Worm (Caenorhabditis elegans) whole organism, L4 larva: ENCODE data around the gene ilys-4.
A peak's percentile ranks its signal among the peaks of the same experiment; 100 is the strongest.

Experiments
- F49E8.2 ChIP-seq: sonication (generic microtip); optimal IDR thresholded peaks from 2 replicates; lab custom pipeline; 2016; ENCODE audit warnings: missing compliant biosample characterization, mild to moderate bottlenecking, missing genetic modification characterization, borderline replicate concordance
- T20F7.1 ChIP-seq: fragments of 200-800 bp; sonication (Bioruptor generic); optimal IDR thresholded peaks from 2 replicates; lab custom pipeline; 2018; ENCODE audit warnings: mild to moderate bottlenecking, missing genetic modification characterization, missing compliant biosample characterization
- aha-1 ChIP-seq: fragments of 150-350 bp; peaks from one replicate; lab custom pipeline; 2014; ENCODE audit warnings: missing biosample characterization, missing genetic modification characterization
- aly-2 ChIP-seq: sonication (generic microtip); optimal IDR thresholded peaks from 2 replicates; lab custom pipeline; 2018; ENCODE audit warnings: missing biosample characterization, missing genetic modification characterization
- attf-4 ChIP-seq: sonication (generic microtip); optimal IDR thresholded peaks from 3 replicates; lab custom pipeline; 2017; ENCODE audit warnings: missing biosample characterization, missing genetic modification characterization
- ceh-28 ChIP-seq: fragments of 150-350 bp; optimal IDR thresholded peaks from 2 replicates; lab custom pipeline; 2014; ENCODE audit warnings: missing biosample characterization, missing genetic modification reagents, missing genetic modification characterization
- ceh-44 ChIP-seq: fragments of 200-800 bp; sonication (Bioruptor generic); IDR thresholded peaks from 2 replicates; pipeline ENCODE4 v1.3.6; 2022; ENCODE audit warnings: missing genetic modification reagents, missing genetic modification characterization, missing compliant biosample characterization
- ceh-82 ChIP-seq: sonication (generic microtip); optimal IDR thresholded peaks from 2 replicates; lab custom pipeline; 2017; ENCODE audit warnings: missing biosample characterization, missing genetic modification characterization
- daf-19 ChIP-seq: fragments of 200-800 bp; sonication (Bioruptor generic); conservative IDR thresholded peaks from 2 replicates; pipeline ENCODE4 v1.3.6; 2022; ENCODE audit warnings: missing genetic modification characterization, missing compliant biosample characterization
- dmd-8 ChIP-seq: fragments of 200-800 bp; sonication (Bioruptor generic); IDR thresholded peaks from 2 replicates; pipeline ENCODE4 v1.3.6; 2022; ENCODE audit warnings: missing genetic modification characterization, missing compliant biosample characterization
- dve-1 ChIP-seq: sonication (generic microtip); optimal IDR thresholded peaks from 2 replicates; lab custom pipeline; 2017; ENCODE audit warnings: antibody characterized with exemption, mild to moderate bottlenecking, missing genetic modification characterization, missing compliant biosample characterization; ENCODE audit not compliant: insufficient read depth
- fos-1 ChIP-seq: fragments of 150-350 bp; optimal IDR thresholded peaks from 2 replicates; lab custom pipeline; 2014; ENCODE audit warnings: missing biosample characterization, missing genetic modification characterization
- hlh-11 ChIP-seq: fragments of 200-800 bp; sonication (Bioruptor generic); optimal IDR thresholded peaks from 2 replicates; lab custom pipeline; 2018; ENCODE audit warnings: mild to moderate bottlenecking, missing genetic modification characterization, missing compliant biosample characterization
- hlh-30 ChIP-seq: sonication (generic microtip); optimal IDR thresholded peaks from 2 replicates; lab custom pipeline; 2017; ENCODE audit warnings: antibody characterized with exemption, mild to moderate bottlenecking, missing genetic modification characterization, missing compliant biosample characterization; ENCODE audit not compliant: insufficient read depth
- hmg-1.1 ChIP-seq: fragments of 200-800 bp; sonication (Bioruptor generic); IDR thresholded peaks from 2 replicates; pipeline ENCODE4 v1.3.6; 2022; ENCODE audit warnings: missing genetic modification reagents, missing genetic modification characterization, missing compliant biosample characterization
- lin-1 ChIP-seq: fragments of 200-800 bp; sonication (Bioruptor generic); IDR thresholded peaks from 2 replicates; pipeline ENCODE4 v1.3.6; 2022; ENCODE audit warnings: missing genetic modification reagents, missing genetic modification characterization, missing compliant biosample characterization
- mep-1 ChIP-seq: fragments of 150-350 bp; sonication (generic microtip); optimal IDR thresholded peaks from 3 replicates; lab custom pipeline; 2014; ENCODE audit warnings: missing biosample characterization, missing genetic modification characterization
- mes-2 ChIP-seq: sonication (generic microtip); optimal IDR thresholded peaks from 2 replicates; lab custom pipeline; 2016; ENCODE audit warnings: missing genotype, mild to moderate bottlenecking, missing genetic modification characterization, missing compliant biosample characterization; ENCODE audit not compliant: poor library complexity, severe bottlenecking
- mxl-3 ChIP-seq: fragments of 200-800 bp; sonication (Bioruptor generic); optimal IDR thresholded peaks from 2 replicates; lab custom pipeline; 2018; ENCODE audit warnings: mild to moderate bottlenecking, missing genetic modification characterization, missing compliant biosample characterization
- nhr-11 ChIP-seq: fragments of 150-350 bp; optimal IDR thresholded peaks from 2 replicates; lab custom pipeline; 2014; ENCODE audit warnings: missing biosample characterization, missing genetic modification characterization
- nhr-42 ChIP-seq: fragments of 200-800 bp; sonication (Bioruptor generic); IDR thresholded peaks from 2 replicates; pipeline ENCODE4 v1.3.6; 2022; ENCODE audit warnings: missing genetic modification characterization, missing compliant biosample characterization
- php-3 ChIP-seq: fragments of 200-800 bp; sonication (Bioruptor generic); IDR thresholded peaks from 2 replicates; pipeline ENCODE4 v1.3.6; 2022; ENCODE audit warnings: missing genetic modification reagents, missing genetic modification characterization, missing compliant biosample characterization
- set-16 ChIP-seq: fragments of 200-800 bp; sonication (Bioruptor generic); IDR thresholded peaks from 2 replicates; pipeline ENCODE4 v1.3.6; 2022; ENCODE audit warnings: missing genetic modification reagents, missing genetic modification characterization, missing compliant biosample characterization
- snpc-1.2 ChIP-seq: fragments of 200-800 bp; sonication (Bioruptor generic); IDR thresholded peaks from 2 replicates; pipeline ENCODE4 v1.3.6; 2022; ENCODE audit warnings: missing genetic modification reagents, missing genetic modification characterization, missing compliant biosample characterization
- unc-130 ChIP-seq: sonication (generic microtip); optimal IDR thresholded peaks from 2 replicates; lab custom pipeline; 2016; ENCODE audit warnings: missing genetic modification reagents, missing genetic modification characterization, missing compliant biosample characterization
- unc-39 ChIP-seq: sonication (generic microtip); optimal IDR thresholded peaks from 2 replicates; lab custom pipeline; 2017; ENCODE audit warnings: missing biosample characterization, missing genetic modification characterization
- unc-62 ChIP-seq, 3 experiments: fragments of 150-350 bp in 1 of 3; sonication (generic microtip); optimal IDR thresholded peaks in 2 of 3; peaks in 1 of 3; 1 replicate in 1 of 3; 2 replicates in 2 of 3; lab custom pipeline; 2014 to 2017; ENCODE audit warnings: missing biosample characterization in 3 of 3, missing genetic modification characterization in 3 of 3, missing genetic modification reagents in 3 of 3, missing genotype in 1 of 3
- zag-1 ChIP-seq: fragments of 150-350 bp; optimal IDR thresholded peaks from 2 replicates; lab custom pipeline; 2014; ENCODE audit warnings: missing biosample characterization, missing genetic modification characterization
- zfp-3 ChIP-seq: fragments of 200-800 bp; sonication (Bioruptor generic); conservative IDR thresholded peaks from 2 replicates; pipeline ENCODE4 v1.3.6; 2022; ENCODE audit warnings: missing genetic modification reagents, missing genetic modification characterization, missing compliant biosample characterization
- zip-11 ChIP-seq: fragments of 200-800 bp; sonication (Bioruptor generic); IDR thresholded peaks from 2 replicates; pipeline ENCODE4 v1.3.6; 2022; ENCODE audit warnings: missing genetic modification characterization, missing compliant biosample characterization
- ztf-7 ChIP-seq: fragments of 150-350 bp; optimal IDR thresholded peaks from 2 replicates; lab custom pipeline; 2014; ENCODE audit warnings: missing biosample characterization, missing genetic modification characterization

ilys-4 gene

ce11 chrIV:7946899-7947499 is 49.7 kb upstream of the ilys-4 start, which contains the start of gene F20D12.12 (continued):
- TF ChIP-seq unc-130 (GFP tag; lab: Kevin White, UChicago): peak; percentile 83
- peak; percentile 45 for TF ChIP-seq mep-1 (tag; lab: Kevin White, UChicago)
- peak; percentile 52 for TF ChIP-seq F49E8.2 (tag; lab: Kevin White, UChicago)
- peak; percentile 96 for TF ChIP-seq ceh-44 (GFP tag; lab: Robert Waterston, UW)

DNA sequence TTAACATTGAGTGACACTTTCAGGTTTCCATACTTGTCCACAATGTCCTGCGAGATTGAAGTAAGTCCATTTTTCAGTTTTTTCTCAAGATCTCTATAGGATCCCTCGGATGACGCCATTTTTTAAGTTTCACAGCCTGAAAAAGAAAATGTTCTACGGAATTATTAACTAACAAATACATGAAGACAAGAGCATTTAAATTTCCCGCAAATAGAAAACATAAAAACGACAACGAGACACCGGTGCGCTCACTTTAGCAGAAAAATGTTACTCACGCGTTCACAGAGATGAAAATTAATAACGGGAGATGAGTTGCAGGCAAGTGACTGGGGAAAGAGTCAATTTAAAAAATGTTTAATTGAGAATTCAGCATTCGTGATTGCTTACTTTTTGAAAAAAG is 49.1 kb upstream of the ilys-4 start, which contains the start of gene czw-1:
TSS of gene czw-1 (minus strand) at position 369 of the 400 bp plus-strand sequence.
- TF ChIP-seq T20F7.1 (GFP tag; lab: Kevin White, UChicago) (peak; percentile 71), php-3 (GFP tag; lab: Robert Waterston, UW) (no peak), ceh-28 (tag; lab: Kevin White, UChicago) (no peak), zfp-3 (GFP tag; lab: Robert Waterston, UW) (no peak), fos-1 (tag; lab: Kevin White, UChicago) (no peak), lin-1 (GFP tag; lab: Robert Waterston, UW) (no peak), aha-1 (tag; lab: Kevin White, UChicago) (no peak), mes-2 (tag; lab: Kevin White, UChicago) (peak; percentile 12)

- TF ChIP-seq unc-62 (GFP tag; optimal IDR thresholded peaks at IDR 0.05 in 1 of 2; lab: Kevin White, UChicago) (peak in 1 of 2 experiments; percentile 61), unc-62 (tag; optimal IDR thresholded peaks at IDR 0.05; lab: Kevin White, UChicago) (no peak), hmg-1.1 (GFP tag; lab: Robert Waterston, UW) (no peak), mep-1 (tag; lab: Kevin White, UChicago) (peak; percentile 28), dve-1 (no peak), ceh-82 (tag; lab: Kevin White, UChicago) (no peak), unc-39 (tag; lab: Kevin White, UChicago) (no peak), hlh-30 (tag; lab: Kevin White, UChicago) (peak; percentile 57), daf-19 (GFP tag; lab: Robert Waterston, UW) (no peak)
- TF ChIP-seq, all 104 proteins: peak for 3
Measured at ce11 chrIV:7943272-7943671, 45.9 kb upstream of the ilys-4 start.

- no peak for TF ChIP-seq dmd-8 (GFP tag; lab: Robert Waterston, UW)
- no peak for TF ChIP-seq set-16
- TF ChIP-seq zip-11 (GFP tag; lab: Robert Waterston, UW): no peak
- TF ChIP-seq daf-19 (GFP tag; lab: Robert Waterston, UW): no peak
- TF ChIP-seq nhr-11 (tag; lab: Kevin White, UChicago): no peak
- TF ChIP-seq ztf-7 (tag; lab: Kevin White, UChicago): no peak
Measured at ce11 chrIV:7940919-7941318, 43.6 kb upstream of the ilys-4 start, which contains the start of gene exc-9. Gene exc-9 (minus strand): TSS chrIV:7941019.

DNA sequence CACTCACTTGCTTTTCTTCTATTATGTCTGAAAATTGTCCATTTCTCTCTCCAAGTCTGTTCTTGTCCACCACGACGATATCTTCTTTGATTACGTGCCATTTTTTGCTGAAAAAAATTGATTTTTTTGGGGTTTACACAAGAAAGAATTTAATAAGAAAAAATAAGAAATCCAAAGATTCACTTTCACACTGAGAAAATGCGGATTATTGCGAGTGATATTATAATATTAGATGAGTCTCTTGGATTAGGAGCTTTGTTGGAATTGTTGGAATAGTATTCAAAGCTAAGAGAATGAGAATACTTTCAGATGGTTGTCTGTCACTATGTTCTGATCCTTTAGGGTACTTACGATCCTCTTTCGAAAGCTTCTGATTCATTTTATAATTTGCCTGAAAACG is 41.5 kb upstream of the ilys-4 start, which contains the start of gene F20D12.7:
TSS of gene F20D12.7 (minus strand) at position 101 of the 400 bp plus-strand sequence.
- no peak for TF ChIP-seq ceh-82 (tag; lab: Kevin White, UChicago)
- TF ChIP-seq attf-4 (tag; lab: Kevin White, UChicago): no peak
- no peak for TF ChIP-seq daf-19 (GFP tag; lab: Robert Waterston, UW)
- no peak for TF ChIP-seq aly-2 (tag; lab: Kevin White, UChicago)
- TF ChIP-seq hlh-11 (tag; lab: Kevin White, UChicago): no peak
- no peak for TF ChIP-seq nhr-42 (GFP tag; lab: Robert Waterston, UW)
- no peak for TF ChIP-seq zag-1 (tag; lab: Kevin White, UChicago)
- no peak for TF ChIP-seq snpc-1.2
- no peak for TF ChIP-seq ztf-7 (tag; lab: Kevin White, UChicago)
- no peak for TF ChIP-seq mxl-3 (GFP tag; lab: Kevin White, UChicago)
